Worm (Caenorhabditis elegans) whole organism, late embryonic: ENCODE data around the gene let-99.

Source experiments
- K02D7.2 ChIP-seq: sonication (generic microtip); optimal IDR thresholded peaks from 2 replicates; lab custom pipeline; 2017; ENCODE audit warnings: mild to moderate bottlenecking, missing genetic modification characterization, missing compliant biosample characterization
- ahr-1 ChIP-seq: sonication (generic microtip); optimal IDR thresholded peaks from 2 replicates; lab custom pipeline; 2016; ENCODE audit warnings: missing genetic modification characterization, missing compliant biosample characterization
- ama-1 ChIP-seq: fragments of 150-350 bp; optimal IDR thresholded peaks from 2 replicates; lab custom pipeline; 2014
- elt-4 ChIP-seq: sonication (generic microtip); optimal IDR thresholded peaks from 2 replicates; lab custom pipeline; 2016; ENCODE audit warnings: missing genetic modification characterization, missing compliant biosample characterization
- eyg-1 ChIP-seq: sonication (generic microtip); optimal IDR thresholded peaks from 2 replicates; lab custom pipeline; 2016; ENCODE audit warnings: missing genotype, missing genetic modification characterization, missing compliant biosample characterization
- mec-3 ChIP-seq: sonication (generic microtip); optimal IDR thresholded peaks from 2 replicates; lab custom pipeline; 2016; ENCODE audit warnings: borderline replicate concordance, missing genetic modification characterization, missing compliant biosample characterization
- odd-2 ChIP-seq: sonication (generic microtip); optimal IDR thresholded peaks from 2 replicates; lab custom pipeline; 2017; ENCODE audit warnings: antibody characterized with exemption, mild to moderate bottlenecking, missing genetic modification characterization, missing compliant biosample characterization
- rnt-1 ChIP-seq: sonication (generic microtip); optimal IDR thresholded peaks from 2 replicates; lab custom pipeline; 2016; ENCODE audit warnings: missing genetic modification characterization, missing compliant biosample characterization
- tbx-2 ChIP-seq: sonication (generic microtip); optimal IDR thresholded peaks from 2 replicates; lab custom pipeline; 2016; ENCODE audit warnings: missing genetic modification characterization, missing compliant biosample characterization
- zip-5 ChIP-seq: sonication (generic microtip); optimal IDR thresholded peaks from 2 replicates; lab custom pipeline; 2016; ENCODE audit warnings: missing genetic modification characterization, missing compliant biosample characterization

ce11 chrIV:12540242-12540641 is 27.4 kb upstream of the let-99 start:
- TF ChIP-seq eyg-1 (tag; lab: Kevin White, UChicago) (no peak), elt-4 (tag; lab: Kevin White, UChicago) (no peak), odd-2 (tag; lab: Kevin White, UChicago) (no peak), tbx-2 (tag; lab: Kevin White, UChicago) (no peak), rnt-1 (tag; lab: Kevin White, UChicago) (no peak), K02D7.2 (tag; lab: Kevin White, UChicago) (no peak), mec-3 (tag; lab: Kevin White, UChicago) (no peak), ahr-1 (tag; lab: Kevin White, UChicago) (no peak), zip-5 (tag; lab: Kevin White, UChicago) (no peak), ama-1 (no peak)
